Worm (Caenorhabditis elegans): ENCODE data around the gene F02H6.3.

DNA sequence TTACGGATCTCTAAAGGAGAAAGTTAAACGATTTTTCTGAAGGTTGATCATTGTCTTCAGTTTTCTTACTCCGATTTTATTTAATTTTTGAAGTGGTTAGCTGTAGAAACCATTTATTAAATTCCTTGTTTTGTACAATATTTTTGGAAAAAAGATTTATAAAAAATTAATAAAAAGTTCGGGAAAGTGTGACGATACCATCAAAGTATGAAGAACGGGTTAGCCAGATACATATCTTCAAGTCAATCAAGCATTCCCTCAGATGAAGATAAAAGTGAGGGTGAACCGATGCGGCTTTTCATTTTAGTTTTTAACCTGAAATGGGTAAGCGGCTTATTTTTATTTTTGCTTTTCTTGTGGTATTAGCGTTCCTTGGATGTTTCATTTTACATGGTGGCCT lies 37.8 kb upstream of the F02H6.3 start, which contains the start of gene R05A10.6:
- TF ChIP-seq ets-4 (tag; optimal IDR thresholded peaks at IDR 0.05) (no peak), pqm-1 (tag; optimal IDR thresholded peaks at IDR 0.05) (no peak), ama-1 (optimal IDR thresholded peaks at IDR 0.05) (no peak), ceh-22 (tag; optimal IDR thresholded peaks at IDR 0.05) (no peak), syd-9 (tag; optimal IDR thresholded peaks at IDR 0.05) (no peak), dmd-4 (tag; optimal IDR thresholded peaks at IDR 0.05; ENCODE audit: borderline replicate concordance) (no peak), pha-4 (tag; optimal IDR thresholded peaks at IDR 0.05) (no peak), ceh-9 (tag; optimal IDR thresholded peaks at IDR 0.05) (no peak), pag-3 (tag; optimal IDR thresholded peaks at IDR 0.05; ENCODE audit: borderline replicate concordance) (no peak), lin-11 (tag; optimal IDR thresholded peaks at IDR 0.05) (no peak), zip-5 (tag; optimal IDR thresholded peaks at IDR 0.05) (no peak), C08G9.2 (tag; optimal IDR thresholded peaks at IDR 0.05) (no peak), rnt-1 (tag; optimal IDR thresholded peaks at IDR 0.05) (no peak), tbx-2 (tag; optimal IDR thresholded peaks at IDR 0.05) (no peak)
